Worm (Caenorhabditis elegans) whole organism, early embryonic: ENCODE measurements around the gene abf-4.

Experiments
- B0310.2 ChIP-seq: sonication (generic microtip); optimal IDR thresholded peaks from 2 replicates; lab custom pipeline; 2016; ENCODE audit warnings: mild to moderate bottlenecking, missing genetic modification characterization, missing compliant biosample characterization
- F13C5.2 ChIP-seq: sonication (generic microtip); optimal IDR thresholded peaks from 2 replicates; lab custom pipeline; 2017; ENCODE audit warnings: mild to moderate bottlenecking, missing genetic modification characterization, inconsistent platforms, missing compliant biosample characterization
- aly-1 ChIP-seq: sonication (generic microtip); optimal IDR thresholded peaks from 2 replicates; lab custom pipeline; 2016; ENCODE audit warnings: missing genetic modification characterization, missing compliant biosample characterization
- ama-1 ChIP-seq: fragments of 150-350 bp; optimal IDR thresholded peaks from 2 replicates; lab custom pipeline; 2014
- ceh-13 ChIP-seq: fragments of 200-800 bp; sonication (Bioruptor generic); optimal IDR thresholded peaks from 2 replicates; lab custom pipeline; 2018; ENCODE audit warnings: mild to moderate bottlenecking, missing genetic modification characterization, missing compliant biosample characterization
- ceh-36 ChIP-seq: sonication (generic microtip); optimal IDR thresholded peaks from 2 replicates; lab custom pipeline; 2016; ENCODE audit warnings: missing genetic modification characterization, inconsistent platforms, missing compliant biosample characterization
- ets-7 ChIP-seq: sonication (generic microtip); optimal IDR thresholded peaks from 2 replicates; lab custom pipeline; 2016; ENCODE audit warnings: missing genotype, missing genetic modification characterization, missing compliant biosample characterization
- flt-1 ChIP-seq: fragments of 200-800 bp; sonication (Bioruptor generic); IDR thresholded peaks from 2 replicates; pipeline ENCODE4 v1.3.6; 2022; ENCODE audit warnings: missing genetic modification characterization, missing compliant biosample characterization
- hmbx-1 ChIP-seq: sonication (generic microtip); optimal IDR thresholded peaks from 2 replicates; lab custom pipeline; 2016; ENCODE audit warnings: mild to moderate bottlenecking, missing genetic modification characterization, missing compliant biosample characterization
- hmg-4 ChIP-seq: fragments of 200-800 bp; sonication (Bioruptor generic); optimal IDR thresholded peaks from 2 replicates; lab custom pipeline; 2018; ENCODE audit warnings: mild to moderate bottlenecking, missing genetic modification characterization, missing compliant biosample characterization
- pes-1 ChIP-seq: fragments of 200-800 bp; sonication (Bioruptor generic); IDR thresholded peaks from 2 replicates; pipeline ENCODE4 v1.3.6; 2022; ENCODE audit warnings: missing genetic modification reagents, missing genetic modification characterization, missing compliant biosample characterization
- sea-1 ChIP-seq: fragments of 200-800 bp; sonication (Bioruptor generic); conservative IDR thresholded peaks from 2 replicates; pipeline ENCODE4 v1.3.6; 2022; ENCODE audit warnings: missing genetic modification characterization, missing compliant biosample characterization
- tbx-11 ChIP-seq: fragments of 200-800 bp; sonication (Bioruptor generic); IDR thresholded peaks from 2 replicates; pipeline ENCODE4 v1.3.6; 2022; ENCODE audit warnings: missing genetic modification characterization, missing compliant biosample characterization
- tra-4 ChIP-seq: sonication (generic microtip); optimal IDR thresholded peaks from 2 replicates; lab custom pipeline; 2017; ENCODE audit warnings: missing genetic modification characterization, missing compliant biosample characterization

ce11 chrV:20522219-20522618, 36.0 kb downstream of the abf-4 start, which contains the start of the genes Y38H6C.9 and fbxa-150:
- TF ChIP-seq ceh-36 (tag; lab: Kevin White, UChicago) (no peak), ama-1 (lab: Kevin White, UChicago) (no peak), ets-7 (tag; lab: Kevin White, UChicago) (no peak), aly-1 (tag; lab: Kevin White, UChicago) (no peak), B0310.2 (no peak), tbx-11 (no peak), sea-1 (GFP tag; lab: Robert Waterston, UW) (no peak), F13C5.2 (tag; lab: Kevin White, UChicago) (no peak), flt-1 (no peak), hmg-4 (GFP tag; lab: Kevin White, UChicago) (no peak), ceh-13 (GFP tag; lab: Kevin White, UChicago) (no peak), tra-4 (tag; lab: Kevin White, UChicago) (no peak), hmbx-1 (no peak), pes-1 (no peak)
